Worm (Caenorhabditis elegans): Measurements from ENCODE around the gene gmpr-1.

Gene gmpr-1

DNA sequence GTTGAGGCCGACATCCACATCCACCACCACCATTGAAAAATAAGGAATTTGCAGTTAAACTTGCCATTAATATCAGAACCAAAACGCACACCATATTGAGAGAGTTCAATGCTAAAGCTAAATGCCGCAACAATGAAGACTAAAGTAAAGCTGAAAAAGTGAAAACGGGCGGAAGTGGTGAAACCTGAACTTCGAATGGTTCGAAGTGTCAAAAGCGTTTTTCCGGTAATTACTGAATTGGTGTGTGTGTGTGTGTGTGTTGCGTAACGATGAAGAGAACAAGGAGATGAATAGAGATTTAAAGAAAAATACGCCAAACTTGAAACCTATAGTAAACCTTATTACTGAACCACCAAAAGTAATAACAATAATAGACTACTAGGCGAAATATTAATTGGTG, 6.7 kb downstream of the gmpr-1 start, which contains the start of gene grl-13:
Gene grl-13 (minus strand): TSS at position 101 of the 400 bp plus-strand sequence.
- TF ChIP-seq dmd-8 (GFP tag; IDR thresholded peaks at IDR 0.05) (no peak), unc-62 (GFP tag; optimal IDR thresholded peaks at IDR 0.05 in 1 of 2) (peak in 1 of 2 experiments; percentile 30), unc-62 (tag; optimal IDR thresholded peaks at IDR 0.05) (no peak)

ce11 chrV:4361505-4361904, 9.7 kb downstream of the gmpr-1 start, which contains the start of gene F32D1.3:
Gene F32D1.3, minus strand, starts transcription at chrV:4361569.
- TF ChIP-seq nhr-28 (tag; optimal IDR thresholded peaks at IDR 0.05), result peak; percentile 1
- TF ChIP-seq duxl-1 (tag; optimal IDR thresholded peaks at IDR 0.05; ENCODE audit: poor library complexity), result no peak
- peak in 1 of 2 experiments; percentile 14 for TF ChIP-seq mdl-1 (tag; optimal IDR thresholded peaks at IDR 0.05)
- no peak for TF ChIP-seq pqm-1 (tag; optimal IDR thresholded peaks at IDR 0.05)
- TF ChIP-seq nhr-48 (tag; optimal IDR thresholded peaks at IDR 0.05), result no peak
- TF ChIP-seq unc-62 (GFP tag; optimal IDR thresholded peaks at IDR 0.05 in 1 of 2), result peak in 1 of 2 experiments; percentile 83
- TF ChIP-seq unc-62 (tag; optimal IDR thresholded peaks at IDR 0.05), result no peak

DNA sequence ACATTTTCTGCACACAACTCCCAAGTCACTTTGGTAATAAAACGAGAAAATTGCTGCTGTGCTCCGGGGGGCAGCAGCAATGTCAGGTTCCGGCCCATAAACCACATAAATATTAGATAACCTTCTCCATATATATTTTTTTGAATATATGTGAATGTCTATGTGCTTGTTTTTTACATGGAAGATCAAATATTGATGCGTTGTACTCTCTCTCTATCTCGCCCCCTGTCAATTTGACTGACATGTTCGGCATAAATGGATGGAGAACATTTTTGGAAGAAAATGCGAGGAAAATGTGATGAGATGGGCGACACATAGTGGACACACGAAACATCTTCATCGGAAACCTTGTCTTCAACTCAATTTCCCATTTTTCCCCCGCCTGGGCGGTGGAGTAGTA, 11.2 kb downstream of the gmpr-1 start:
- TF ChIP-seq dmd-6 (GFP tag; IDR thresholded peaks at IDR 0.05) (peak; percentile 20; the same call in 1 of the 2 replicates), mdl-1 (tag; optimal IDR thresholded peaks at IDR 0.05) (no peak), daf-16 (GFP tag; optimal IDR thresholded peaks at IDR 0.05) (no peak), daf-16 (tag; optimal IDR thresholded peaks at IDR 0.05) (no peak), unc-62 (GFP tag; optimal IDR thresholded peaks at IDR 0.05 in 1 of 2) (peak in 1 of 2 experiments; percentile 88), unc-62 (tag; optimal IDR thresholded peaks at IDR 0.05) (no peak)

- TF ChIP-seq unc-62 (GFP tag; optimal IDR thresholded peaks at IDR 0.05 in 1 of 2) (peak in 1 of 2 experiments; percentile 5), unc-62 (tag; optimal IDR thresholded peaks at IDR 0.05) (no peak), aha-1 (tag) (no peak)
Observed at ce11 chrV:4359127-4359526, 12.1 kb downstream of the gmpr-1 start.

- TF ChIP-seq fos-1 (tag; optimal IDR thresholded peaks at IDR 0.05) (no peak), lin-1 (GFP tag; IDR thresholded peaks at IDR 0.05) (no peak), F26F4.8 (GFP tag; conservative IDR thresholded peaks at IDR 0.05) (no peak), ces-1 (GFP tag; optimal IDR thresholded peaks at IDR 0.05) (peak; percentile 56), unc-39 (tag; optimal IDR thresholded peaks at IDR 0.05) (no peak), mep-1 (tag; optimal IDR thresholded peaks at IDR 0.05) (no peak), mes-2 (tag; optimal IDR thresholded peaks at IDR 0.05; ENCODE audit: poor library complexity, severe bottlenecking) (no peak), nhr-10 (tag; optimal IDR thresholded peaks at IDR 0.05) (no peak), gei-8 (GFP tag; optimal IDR thresholded peaks at IDR 0.05) (no peak), tag-97 (GFP tag; IDR thresholded peaks at IDR 0.05) (no peak), lsy-2 (tag; optimal IDR thresholded peaks at IDR 0.05) (peak in 1 of 2 experiments; percentile 39)
Observed at ce11 chrV:4357369-4357768, 13.8 kb downstream of the gmpr-1 start.

DNA sequence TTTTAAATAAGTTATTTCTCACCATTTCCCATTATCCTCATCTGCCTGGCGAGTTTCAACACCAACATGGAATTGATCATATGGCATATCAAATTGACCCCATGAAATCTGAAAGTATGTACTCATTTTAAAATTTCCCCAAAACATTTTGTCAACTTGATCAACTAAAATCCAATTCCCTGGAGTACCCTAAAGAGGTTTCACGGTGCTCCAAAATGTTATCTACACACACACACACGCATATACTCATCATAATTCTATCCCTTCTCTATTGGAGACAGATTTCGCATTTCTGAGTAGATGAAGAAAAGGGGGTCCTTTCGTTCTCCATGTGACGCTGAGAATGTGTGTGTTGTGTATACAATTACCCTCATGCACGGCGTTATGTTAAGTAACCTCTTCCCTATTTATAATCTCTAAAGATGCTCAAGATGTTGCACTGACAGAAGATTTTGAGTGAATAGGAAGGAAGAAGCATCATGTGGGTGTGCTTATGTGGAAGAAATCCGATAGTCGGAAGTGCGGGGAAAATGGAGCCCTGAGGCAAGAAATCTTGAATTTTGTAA, 15.1 kb downstream of the gmpr-1 start:
- TF ChIP-seq T26A8.4 (GFP tag; IDR thresholded peaks at IDR 0.05) (no peak), daf-19 (GFP tag; conservative IDR thresholded peaks at IDR 0.05) (no peak), nhr-102 (tag; optimal IDR thresholded peaks at IDR 0.05) (no peak), zfp-3 (GFP tag; conservative IDR thresholded peaks at IDR 0.05) (no peak), dmd-9 (GFP tag; IDR thresholded peaks at IDR 0.05) (no peak), R02D3.7 (tag; optimal IDR thresholded peaks at IDR 0.05) (no peak), php-3 (GFP tag; IDR thresholded peaks at IDR 0.05) (no peak), pqm-1 (tag; optimal IDR thresholded peaks at IDR 0.05) (no peak), tag-97 (GFP tag; IDR thresholded peaks at IDR 0.05) (no peak), lin-1 (GFP tag; IDR thresholded peaks at IDR 0.05) (no peak), unc-39 (tag; optimal IDR thresholded peaks at IDR 0.05) (no peak), vab-7 (GFP tag; IDR thresholded peaks at IDR 0.05) (no peak), F26F4.8 (GFP tag; conservative IDR thresholded peaks at IDR 0.05) (no peak), lin-15B (tag; optimal IDR thresholded peaks at IDR 0.05) (no peak), T20F7.1 (GFP tag; optimal IDR thresholded peaks at IDR 0.05) (no peak), ama-1 (optimal IDR thresholded peaks at IDR 0.05) (no peak), nhr-6 (tag; optimal IDR thresholded peaks at IDR 0.05) (no peak), dve-1 (tag; optimal IDR thresholded peaks at IDR 0.05; ENCODE audit: insufficient read depth) (no peak), ces-1 (GFP tag; optimal IDR thresholded peaks at IDR 0.05) (no peak)
